Fruit fly (Drosophila melanogaster): ENCODE results near the gene oaf.

Gene oaf

dm6 chr2L:2456516-2457392 lies 36.0 kb upstream of the oaf start:
- TF ChIP-seq CG9948 (tag; optimal IDR thresholded peaks at IDR 0.05), result no peak
- no peak for TF ChIP-seq rn (GFP tag; IDR thresholded peaks at IDR 0.05)
- TF ChIP-seq CG13204 (GFP tag; optimal IDR thresholded peaks at IDR 0.05), result no peak
- no peak for TF ChIP-seq CG34367 (tag; optimal IDR thresholded peaks at IDR 0.05)
- no peak for TF ChIP-seq gl (tag; optimal IDR thresholded peaks at IDR 0.05)
- no peak for TF ChIP-seq CG8159 (tag; optimal IDR thresholded peaks at IDR 0.05)
- TF ChIP-seq Ets98B (GFP tag; IDR thresholded peaks at IDR 0.05), result no peak
- no peak for TF ChIP-seq Pif1B (GFP tag; optimal IDR thresholded peaks at IDR 0.05)
- no peak for TF ChIP-seq fd96Ca (GFP tag; IDR thresholded peaks at IDR 0.05)
- no peak for TF ChIP-seq CG12605 (GFP tag; IDR thresholded peaks at IDR 0.05)
- TF ChIP-seq Pif1A (GFP tag; optimal IDR thresholded peaks at IDR 0.05), result no peak
- TF ChIP-seq Snoo (tag; optimal IDR thresholded peaks at IDR 0.05), result no peak
- TF ChIP-seq CG8301 (tag; optimal IDR thresholded peaks at IDR 0.05), result no peak
- no peak for TF ChIP-seq CG4496 (GFP tag; IDR thresholded peaks at IDR 0.05)
- TF ChIP-seq CG15710 (tag; optimal IDR thresholded peaks at IDR 0.05), result no peak

dm6 chr2L:2459238-2459637 lies 33.5 kb upstream of the oaf start:
- TF ChIP-seq Pif1A (GFP tag; optimal IDR thresholded peaks at IDR 0.05) (no peak), CG4496 (GFP tag; IDR thresholded peaks at IDR 0.05) (no peak), fd96Ca (GFP tag; IDR thresholded peaks at IDR 0.05) (no peak), CG13204 (GFP tag; optimal IDR thresholded peaks at IDR 0.05) (no peak), D1 (tag; optimal IDR thresholded peaks at IDR 0.05) (no peak), CG32121 (GFP tag; IDR thresholded peaks at IDR 0.05) (no peak), gl (tag; optimal IDR thresholded peaks at IDR 0.05) (no peak), Snoo (tag; optimal IDR thresholded peaks at IDR 0.05) (no peak), CG8159 (tag; optimal IDR thresholded peaks at IDR 0.05) (no peak), CG9948 (tag; optimal IDR thresholded peaks at IDR 0.05) (no peak), CG8301 (tag; optimal IDR thresholded peaks at IDR 0.05) (no peak), Ets98B (GFP tag; IDR thresholded peaks at IDR 0.05) (no peak), rn (GFP tag; IDR thresholded peaks at IDR 0.05) (no peak), CG34367 (tag; optimal IDR thresholded peaks at IDR 0.05) (no peak), EcR (GFP tag; optimal IDR thresholded peaks at IDR 0.05) (no peak)

dm6 chr2L:2461322-2461999 lies 31.3 kb upstream of the oaf start:
- TF ChIP-seq rn (GFP tag; IDR thresholded peaks at IDR 0.05), result no peak

dm6 chr2L:2462306-2462844 lies 30.4 kb upstream of the oaf start:
- TF ChIP-seq CG32121 (GFP tag; IDR thresholded peaks at IDR 0.05), result no peak
- TF ChIP-seq rn (GFP tag; IDR thresholded peaks at IDR 0.05), result no peak
- TF ChIP-seq CG8301 (tag; optimal IDR thresholded peaks at IDR 0.05), result no peak
- TF ChIP-seq CG8159 (tag; optimal IDR thresholded peaks at IDR 0.05), result no peak
- no peak for TF ChIP-seq fd96Ca (GFP tag; IDR thresholded peaks at IDR 0.05)
- no peak for TF ChIP-seq Snoo (tag; optimal IDR thresholded peaks at IDR 0.05)
- TF ChIP-seq D1 (tag; optimal IDR thresholded peaks at IDR 0.05), result no peak
- no peak for TF ChIP-seq CG9948 (tag; optimal IDR thresholded peaks at IDR 0.05)

dm6 chr2L:2466360-2466759 lies 26.4 kb upstream of the oaf start:
- TF ChIP-seq Ets98B (GFP tag; IDR thresholded peaks at IDR 0.05), result no peak
- peak; percentile 43 for TF ChIP-seq CG8159 (tag; optimal IDR thresholded peaks at IDR 0.05)
- no peak for TF ChIP-seq rn (GFP tag; IDR thresholded peaks at IDR 0.05)
- peak; percentile 2 for TF ChIP-seq CG9948 (tag; optimal IDR thresholded peaks at IDR 0.05)
- peak; percentile 14 for TF ChIP-seq CG14655 (GFP tag; optimal IDR thresholded peaks at IDR 0.05)
- no peak for TF ChIP-seq gl (tag; optimal IDR thresholded peaks at IDR 0.05)
- peak; percentile 21 for TF ChIP-seq CG17806 (tag; optimal IDR thresholded peaks at IDR 0.05)
- TF ChIP-seq CG15710 (tag; optimal IDR thresholded peaks at IDR 0.05), result peak; percentile 31
- no peak for TF ChIP-seq EcR (GFP tag; optimal IDR thresholded peaks at IDR 0.05)
- TF ChIP-seq D1 (tag; optimal IDR thresholded peaks at IDR 0.05), result no peak

dm6 chr2L:2467722-2468372 lies 24.9 kb upstream of the oaf start:
- TF ChIP-seq CG9948 (tag; optimal IDR thresholded peaks at IDR 0.05), result no peak
- TF ChIP-seq CG14655 (GFP tag; optimal IDR thresholded peaks at IDR 0.05), result peak; percentile 44
- TF ChIP-seq CG17806 (tag; optimal IDR thresholded peaks at IDR 0.05), result peak; percentile 5
- peak; percentile 4 for TF ChIP-seq CG8159 (tag; optimal IDR thresholded peaks at IDR 0.05)
- TF ChIP-seq CG4496 (GFP tag; IDR thresholded peaks at IDR 0.05), result no peak

All from whole organism, pupa.